Fruit fly (Drosophila melanogaster): ENCODE measurements around the gene by.

Gene by

DNA sequence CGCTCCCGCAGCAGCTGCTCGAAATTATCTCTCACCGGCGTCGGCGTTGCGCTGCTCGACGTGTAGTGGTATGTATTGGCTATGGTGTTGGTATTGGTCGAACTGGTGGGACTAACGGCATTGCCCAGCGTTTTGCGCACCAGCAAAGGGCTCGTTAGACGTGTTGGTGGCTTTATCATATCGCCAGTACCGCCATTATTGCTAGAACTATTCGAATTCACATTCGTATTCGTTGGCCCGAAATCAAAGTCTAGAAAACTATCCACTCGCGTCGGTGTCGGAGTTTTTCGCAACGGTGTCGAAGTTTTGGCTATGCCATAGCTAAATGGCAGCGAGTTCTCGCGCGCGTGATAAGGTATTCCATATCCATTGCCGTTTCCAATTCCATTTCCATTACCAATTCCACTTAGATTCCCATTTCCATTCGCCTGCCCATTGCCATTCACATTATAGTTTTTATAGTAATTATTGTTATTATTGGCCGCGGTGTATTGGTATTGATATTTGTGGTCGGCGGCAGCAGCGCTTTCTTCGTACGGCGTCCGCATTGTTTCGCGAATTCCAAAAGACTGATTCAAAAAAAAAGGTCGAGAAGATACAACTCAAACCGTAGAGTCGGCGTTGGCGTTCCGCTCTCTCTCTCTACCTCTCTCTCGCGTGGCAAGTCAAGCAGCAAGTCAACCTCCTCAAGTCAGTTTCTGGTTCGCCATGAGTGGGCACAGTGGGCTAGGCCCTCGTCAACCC, at the start of gene by:
Gene by (minus strand): TSS at position 575 of the 744 bp plus-strand sequence.
- TF ChIP-seq CG10543 (GFP tag; optimal IDR thresholded peaks at IDR 0.05) (peak; percentile 43), CG3163 (GFP tag; optimal IDR thresholded peaks at IDR 0.05) (no peak), gro (GFP tag; optimal IDR thresholded peaks at IDR 0.05) (no peak), CG1792 (GFP tag; optimal IDR thresholded peaks at IDR 0.05) (no peak), chinmo (GFP tag; IDR thresholded peaks at IDR 0.05; ENCODE audit: partially characterized antibody) (peak; percentile 83; the same call in 3 of the 4 replicates), CG4854 (GFP tag; optimal IDR thresholded peaks at IDR 0.05) (no peak), HLH4C (GFP tag; IDR thresholded peaks at IDR 0.05; ENCODE audit: partially characterized antibody) (0 out of 3 replicates have a peak, but pooled peaks have one; percentile 12), CG8290 (GFP tag; optimal IDR thresholded peaks at IDR 0.05) (no peak), CG8290 (tag; optimal IDR thresholded peaks at IDR 0.05) (peak in 1 of 2 experiments; percentile 35), CG15479 (GFP tag; optimal IDR thresholded peaks at IDR 0.05) (no peak), Deaf1 (tag; optimal IDR thresholded peaks at IDR 0.05) (peak; percentile 51), YL-1 (GFP tag; optimal IDR thresholded peaks at IDR 0.05) (no peak), zen2 (GFP tag; IDR thresholded peaks at IDR 0.05; ENCODE audit: partially characterized antibody) (peak; percentile 49; the same call in 1 of the 3 replicates), mirr (GFP tag; optimal IDR thresholded peaks at IDR 0.05) (peak; percentile 16), sug (tag; optimal IDR thresholded peaks at IDR 0.05) (peak; percentile 52), z (GFP tag; IDR thresholded peaks at IDR 0.05) (peak; percentile 58; the same call in 1 of the 3 replicates), sd (tag; optimal IDR thresholded peaks at IDR 0.05) (peak; percentile 83), CG13287 (GFP tag; IDR thresholded peaks at IDR 0.05; ENCODE audit: partially characterized antibody) (peak; percentile 34; the same call in 1 of the 2 replicates), sr (GFP tag; IDR thresholded peaks at IDR 0.05) (peak; percentile 60; the same call in 2 of the 3 replicates), bbx (GFP tag; IDR thresholded peaks at IDR 0.05; ENCODE audit: partially characterized antibody) (peak; percentile 38; the same call in 1 of the 2 replicates), unc-4 (GFP tag; IDR thresholded peaks at IDR 0.05; ENCODE audit: partially characterized antibody) (0 out of 2 replicates have a peak, but pooled peaks have one; percentile 17), CG42726 (GFP tag; IDR thresholded peaks at IDR 0.05; ENCODE audit: partially characterized antibody) (0 out of 2 replicates have a peak, but pooled peaks have one; percentile 26), abd-A (tag; optimal IDR thresholded peaks at IDR 0.05) (peak; percentile 41), Trl (optimal IDR thresholded peaks at IDR 0.05) (peak in 1 of 2 experiments; percentile 75), Trl (GFP tag; optimal IDR thresholded peaks at IDR 0.05) (no peak), HLHmδ (GFP tag; optimal IDR thresholded peaks at IDR 0.05) (no peak), h (optimal IDR thresholded peaks at IDR 0.05) (no peak), pfk (GFP tag; optimal IDR thresholded peaks at IDR 0.05) (peak; percentile 19), CG6175 (GFP tag; IDR thresholded peaks at IDR 0.05) (no peak), Dek (tag; optimal IDR thresholded peaks at IDR 0.05) (no peak), CG13894 (tag; optimal IDR thresholded peaks at IDR 0.05) (peak; percentile 19), Adf1 (GFP tag; IDR thresholded peaks at IDR 0.05) (peak; percentile 38; the same call in 1 of the 2 replicates), zf30C (GFP tag; optimal IDR thresholded peaks at IDR 0.05) (no peak), chm (GFP tag; IDR thresholded peaks at IDR 0.05) (peak; percentile 14; the same call in 1 of the 2 replicates), exex (tag; optimal IDR thresholded peaks at IDR 0.05) (peak; percentile 76), CG10431 (GFP tag; optimal IDR thresholded peaks at IDR 0.05) (no peak), ftz-f1 (GFP tag; optimal IDR thresholded peaks at IDR 0.05) (no peak), CG6683 (GFP tag; optimal IDR thresholded peaks at IDR 0.05) (no peak), cg (GFP tag; optimal IDR thresholded peaks at IDR 0.05) (peak; percentile 47), Jarid2 (GFP tag; optimal IDR thresholded peaks at IDR 0.05) (peak; percentile 71), tna (GFP tag; IDR thresholded peaks at IDR 0.05; ENCODE audit: partially characterized antibody) (peak; percentile 8; the same call in 1 of the 2 replicates), Bgb (GFP tag; IDR thresholded peaks at IDR 0.05; ENCODE audit: partially characterized antibody) (peak; percentile 25; the same call in 1 of the 2 replicates), CG10959 (GFP tag; IDR thresholded peaks at IDR 0.05) (no peak), CG43689 (GFP tag; IDR thresholded peaks at IDR 0.05) (no peak)
